Worm (Caenorhabditis elegans) whole organism, mixed stage, embryonic: ENCODE measurements around the gene nlp-63.

Experiments used
- M03D4.4 ChIP-seq: sonication (generic microtip); optimal IDR thresholded peaks from 2 replicates; lab custom pipeline; 2017; ENCODE audit warnings: mild to moderate bottlenecking, missing genetic modification characterization, missing compliant biosample characterization
- bed-3 ChIP-seq: fragments of 200-800 bp; sonication (Bioruptor generic); optimal IDR thresholded peaks from 3 replicates; lab custom pipeline; 2018; ENCODE audit warnings: mild to moderate bottlenecking, missing genetic modification characterization, moderate library complexity, missing compliant biosample characterization
- blmp-1 ChIP-seq: fragments of 150-350 bp; optimal IDR thresholded peaks from 2 replicates; lab custom pipeline; 2014; ENCODE audit warnings: missing biosample characterization, missing genetic modification characterization
- ceh-39 ChIP-seq: fragments of 150-350 bp; optimal IDR thresholded peaks from 2 replicates; lab custom pipeline; 2014; ENCODE audit warnings: missing biosample characterization, missing genetic modification characterization
- ceh-43 ChIP-seq: fragments of 200-800 bp; sonication (Bioruptor generic); optimal IDR thresholded peaks from 2 replicates; lab custom pipeline; 2018; ENCODE audit warnings: mild to moderate bottlenecking, missing genetic modification characterization, moderate library complexity, missing compliant biosample characterization
- ceh-83 ChIP-seq: fragments of 200-800 bp; sonication (Bioruptor generic); optimal IDR thresholded peaks from 2 replicates; lab custom pipeline; 2018; ENCODE audit warnings: mild to moderate bottlenecking, missing genetic modification characterization, missing compliant biosample characterization
- ces-1 ChIP-seq: fragments of 150-350 bp; optimal IDR thresholded peaks from 2 replicates; lab custom pipeline; 2014; ENCODE audit warnings: missing biosample characterization, missing genetic modification reagents, missing genetic modification characterization
- cnd-1 ChIP-seq: fragments of 200-800 bp; sonication (Bioruptor generic); optimal IDR thresholded peaks from 2 replicates; lab custom pipeline; 2018; ENCODE audit warnings: mild to moderate bottlenecking, missing genetic modification characterization, missing compliant biosample characterization
- drap-1 ChIP-seq: fragments of 200-800 bp; sonication (Bioruptor generic); optimal IDR thresholded peaks from 3 replicates; lab custom pipeline; 2018; ENCODE audit warnings: mild to moderate bottlenecking, missing genetic modification characterization, missing compliant biosample characterization
- elt-1 ChIP-seq: sonication (generic microtip); optimal IDR thresholded peaks from 2 replicates; lab custom pipeline; 2017; ENCODE audit warnings: missing genetic modification characterization, mild to moderate bottlenecking, missing compliant biosample characterization, antibody characterized with exemption, moderate library complexity, borderline replicate concordance; ENCODE audit not compliant: insufficient read depth
- elt-3 ChIP-seq: fragments of 150-350 bp; optimal IDR thresholded peaks from 2 replicates; lab custom pipeline; 2014; ENCODE audit warnings: missing biosample characterization, missing genetic modification characterization
- flh-1 ChIP-seq: fragments of 200-800 bp; sonication (Bioruptor generic); optimal IDR thresholded peaks from 2 replicates; lab custom pipeline; 2018; ENCODE audit warnings: mild to moderate bottlenecking, missing genetic modification characterization, moderate library complexity, missing compliant biosample characterization
- ham-2 ChIP-seq: fragments of 200-800 bp; sonication (Bioruptor generic); optimal IDR thresholded peaks from 2 replicates; lab custom pipeline; 2018; ENCODE audit warnings: mild to moderate bottlenecking, missing genetic modification characterization, missing compliant biosample characterization
- hlh-1 ChIP-seq: fragments of 150-350 bp; optimal IDR thresholded peaks from 2 replicates; lab custom pipeline; 2014; ENCODE audit warnings: missing biosample characterization, missing genetic modification reagents, missing genetic modification characterization
- lin-13 ChIP-seq: fragments of 150-350 bp; optimal IDR thresholded peaks from 2 replicates; lab custom pipeline; 2014; ENCODE audit warnings: missing biosample characterization, missing genetic modification characterization
- lin-32 ChIP-seq: fragments of 200-800 bp; sonication (Bioruptor generic); optimal IDR thresholded peaks from 2 replicates; lab custom pipeline; 2018; ENCODE audit warnings: mild to moderate bottlenecking, missing genetic modification characterization, missing compliant biosample characterization
- lsy-2 ChIP-seq: fragments of 150-350 bp; optimal IDR thresholded peaks from 2 replicates; lab custom pipeline; 2014; ENCODE audit warnings: missing biosample characterization, missing genetic modification characterization
- mab-5 ChIP-seq: fragments of 150-350 bp; optimal IDR thresholded peaks from 2 replicates; lab custom pipeline; 2014; ENCODE audit warnings: missing biosample characterization, missing genetic modification characterization
- mep-1 ChIP-seq: fragments of 150-350 bp; optimal IDR thresholded peaks from 2 replicates; lab custom pipeline; 2017; ENCODE audit warnings: missing biosample characterization, missing genetic modification reagents, missing genetic modification characterization, inconsistent platforms
- mls-2 ChIP-seq: sonication (generic microtip); optimal IDR thresholded peaks from 2 replicates; lab custom pipeline; 2016; ENCODE audit warnings: mild to moderate bottlenecking, missing genetic modification characterization, moderate library complexity, missing compliant biosample characterization
- nhr-12 ChIP-seq: fragments of 150-350 bp; optimal IDR thresholded peaks from 2 replicates; lab custom pipeline; 2014; ENCODE audit warnings: missing biosample characterization, missing genetic modification characterization
- nhr-2 ChIP-seq: fragments of 150-350 bp; optimal IDR thresholded peaks from 2 replicates; lab custom pipeline; 2014; ENCODE audit warnings: missing biosample characterization, missing genetic modification characterization
- nhr-237 ChIP-seq: fragments of 150-350 bp; optimal IDR thresholded peaks from 2 replicates; lab custom pipeline; 2014; ENCODE audit warnings: missing biosample characterization, missing genetic modification characterization
- nhr-28 ChIP-seq: fragments of 150-350 bp; optimal IDR thresholded peaks from 2 replicates; lab custom pipeline; 2014; ENCODE audit warnings: missing biosample characterization, missing genetic modification characterization
- nhr-76 ChIP-seq: sonication (generic microtip); optimal IDR thresholded peaks from 2 replicates; lab custom pipeline; 2017; ENCODE audit warnings: missing biosample characterization, missing genetic modification characterization
- pha-4 ChIP-seq: fragments of 150-350 bp; optimal IDR thresholded peaks from 2 replicates; lab custom pipeline; 2018; ENCODE audit warnings: missing biosample characterization, missing genetic modification reagents, missing genetic modification characterization
- sem-2 ChIP-seq: fragments of 200-800 bp; sonication (Bioruptor generic); optimal IDR thresholded peaks from 2 replicates; lab custom pipeline; 2018; ENCODE audit warnings: mild to moderate bottlenecking, missing genetic modification characterization, missing compliant biosample characterization
- snpc-4 ChIP-seq: fragments of 150-350 bp; optimal IDR thresholded peaks from 2 replicates; lab custom pipeline; 2014; ENCODE audit warnings: missing biosample characterization, missing genetic modification characterization
- sptf-1 ChIP-seq: sonication (generic microtip); optimal IDR thresholded peaks from 2 replicates; lab custom pipeline; 2017; ENCODE audit warnings: mild to moderate bottlenecking, missing genetic modification characterization, moderate library complexity, missing compliant biosample characterization
- tbx-8 ChIP-seq: fragments of 200-800 bp; sonication (Bioruptor generic); optimal IDR thresholded peaks from 2 replicates; lab custom pipeline; 2018; ENCODE audit warnings: mild to moderate bottlenecking, missing genetic modification characterization, moderate library complexity, missing compliant biosample characterization
- unc-120 ChIP-seq: sonication (generic microtip); optimal IDR thresholded peaks from 2 replicates; lab custom pipeline; 2017; ENCODE audit warnings: missing genetic modification characterization, missing compliant biosample characterization; ENCODE audit not compliant: poor library complexity, severe bottlenecking
- unc-39 ChIP-seq: fragments of 150-350 bp; optimal IDR thresholded peaks from 2 replicates; lab custom pipeline; 2014; ENCODE audit warnings: missing biosample characterization, missing genetic modification characterization
- unc-62 ChIP-seq: fragments of 150-350 bp; optimal IDR thresholded peaks from 2 replicates; lab custom pipeline; 2014; ENCODE audit warnings: missing biosample characterization, missing genetic modification reagents, missing genetic modification characterization
- zip-8 ChIP-seq: fragments of 150-350 bp; optimal IDR thresholded peaks from 2 replicates; lab custom pipeline; 2014; ENCODE audit warnings: missing biosample characterization, missing genetic modification characterization
- ztf-11 ChIP-seq: fragments of 150-350 bp; optimal IDR thresholded peaks from 2 replicates; lab custom pipeline; 2014; ENCODE audit warnings: missing biosample characterization, missing genetic modification characterization

nlp-63 gene

DNA sequence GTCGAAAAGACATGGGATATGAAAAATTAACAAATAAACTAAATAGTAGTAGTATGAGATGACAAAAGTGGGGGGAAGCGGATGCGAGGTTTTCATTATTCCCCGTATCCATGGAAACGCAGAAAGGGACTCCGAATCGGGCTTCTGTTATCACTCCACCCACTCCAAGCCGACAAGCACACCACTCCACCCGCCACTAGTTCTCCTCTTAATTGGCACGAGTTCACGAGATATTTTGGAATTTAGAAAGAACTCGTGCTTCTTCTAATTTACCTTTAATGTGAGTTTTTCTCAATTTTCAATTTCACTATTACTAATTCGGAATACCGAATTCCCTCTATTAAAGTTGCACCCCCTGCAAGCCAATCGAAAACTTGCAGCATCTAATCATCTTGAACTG, 11.2 kb downstream of the nlp-63 start:
- TF ChIP-seq ham-2 (GFP tag; lab: Kevin White, UChicago) (no peak), snpc-4 (tag; lab: Kevin White, UChicago) (no peak), unc-120 (tag; lab: Kevin White, UChicago) (no peak), unc-62 (GFP tag; lab: Kevin White, UChicago) (no peak), unc-39 (tag; lab: Kevin White, UChicago) (no peak), mab-5 (tag; lab: Kevin White, UChicago) (no peak), mep-1 (tag; lab: Kevin White, UChicago) (no peak), lsy-2 (tag; lab: Kevin White, UChicago) (no peak), zip-8 (tag; lab: Kevin White, UChicago) (no peak), nhr-76 (tag; lab: Kevin White, UChicago) (no peak), drap-1 (GFP tag; lab: Kevin White, UChicago) (no peak), nhr-237 (tag; lab: Kevin White, UChicago) (no peak), ceh-83 (no peak), elt-1 (tag; lab: Kevin White, UChicago) (no peak), lin-32 (GFP tag; lab: Kevin White, UChicago) (no peak), M03D4.4 (tag; lab: Kevin White, UChicago) (no peak), ceh-43 (no peak), tbx-8 (no peak)

ce11 chrII:10167731-10168130, 12.5 kb downstream of the nlp-63 start:
- TF ChIP-seq sem-2 (GFP tag; lab: Kevin White, UChicago) (no peak), elt-1 (tag; lab: Kevin White, UChicago) (no peak), ces-1 (GFP tag; lab: Kevin White, UChicago) (peak; percentile 47)

- TF ChIP-seq bed-3 (GFP tag; lab: Kevin White, UChicago) (peak; percentile 55), ceh-39 (tag; lab: Kevin White, UChicago) (peak; percentile 17), tbx-8 (peak; percentile 27), elt-1 (tag; lab: Kevin White, UChicago) (peak; percentile 20), pha-4 (tag; lab: Kevin White, UChicago) (peak; percentile 36), unc-39 (tag; lab: Kevin White, UChicago) (peak; percentile 8), lsy-2 (tag; lab: Kevin White, UChicago) (peak; percentile 74), elt-3 (tag; lab: Kevin White, UChicago) (no peak), nhr-76 (tag; lab: Kevin White, UChicago) (no peak), nhr-2 (tag; lab: Kevin White, UChicago) (no peak), zip-8 (tag; lab: Kevin White, UChicago) (no peak), nhr-28 (tag; lab: Kevin White, UChicago) (no peak), ceh-83 (peak; percentile 68), flh-1 (no peak), nhr-12 (tag; lab: Kevin White, UChicago) (no peak), mab-5 (tag; lab: Kevin White, UChicago) (no peak), drap-1 (GFP tag; lab: Kevin White, UChicago) (peak; percentile 69), ceh-43 (peak; percentile 42), blmp-1 (tag; lab: Kevin White, UChicago) (no peak), ham-2 (GFP tag; lab: Kevin White, UChicago) (peak; percentile 95), lin-32 (GFP tag; lab: Kevin White, UChicago) (peak; percentile 63), sem-2 (GFP tag; lab: Kevin White, UChicago) (peak; percentile 31), mls-2 (tag; lab: Kevin White, UChicago) (peak; percentile 91), hlh-1 (tag; lab: Kevin White, UChicago) (peak; percentile 85), ces-1 (GFP tag; lab: Kevin White, UChicago) (peak; percentile 60), mep-1 (tag; lab: Kevin White, UChicago) (peak; percentile 55), unc-120 (tag; lab: Kevin White, UChicago) (peak; percentile 76), unc-62 (GFP tag; lab: Kevin White, UChicago) (no peak), M03D4.4 (tag; lab: Kevin White, UChicago) (peak; percentile 69), cnd-1 (peak; percentile 72), ztf-11 (tag; lab: Kevin White, UChicago) (peak; percentile 63), lin-13 (no peak), snpc-4 (tag; lab: Kevin White, UChicago) (no peak), sptf-1 (peak; percentile 92), nhr-237 (tag; lab: Kevin White, UChicago) (peak; percentile 42)
Observed at ce11 chrII:10168905-10169782, 13.9 kb downstream of the nlp-63 start, which contains the start of gene daf-19. daf-19 (minus strand) TSS chrII:10169346.
